Worm (Caenorhabditis elegans): ENCODE data around the gene F46B6.9.

F46B6.9 gene

DNA sequence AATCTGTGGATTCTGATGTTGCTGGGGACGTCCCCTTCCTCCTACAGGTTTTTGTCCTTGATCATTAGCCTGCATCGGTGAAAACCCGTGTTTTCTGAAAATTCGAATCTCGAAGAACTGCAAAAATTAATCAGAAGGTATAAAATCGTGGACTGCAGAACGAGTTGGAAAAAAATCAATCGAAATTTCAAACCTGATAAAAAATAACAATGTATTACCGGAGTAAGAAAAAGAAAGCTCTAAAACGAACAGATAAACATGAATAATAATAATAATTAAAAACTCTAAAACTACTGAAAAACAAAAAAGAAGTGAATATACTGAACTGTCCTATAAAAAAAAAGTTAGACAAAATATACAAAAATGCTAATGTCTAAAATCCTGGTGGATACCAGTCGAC is 13.7 kb upstream of the F46B6.9 start, which contains the start of gene F46B6.5:
F46B6.5 (minus strand) TSS at position 101 of the 400 bp plus-strand sequence.
- TF ChIP-seq attf-5 (GFP tag; optimal IDR thresholded peaks at IDR 0.05) (no peak), ztf-25 (GFP tag; IDR thresholded peaks at IDR 0.05) (0 out of 2 replicates have a peak, but pooled peaks have one; percentile 38), ceh-79 (tag; optimal IDR thresholded peaks at IDR 0.05) (no peak)

DNA sequence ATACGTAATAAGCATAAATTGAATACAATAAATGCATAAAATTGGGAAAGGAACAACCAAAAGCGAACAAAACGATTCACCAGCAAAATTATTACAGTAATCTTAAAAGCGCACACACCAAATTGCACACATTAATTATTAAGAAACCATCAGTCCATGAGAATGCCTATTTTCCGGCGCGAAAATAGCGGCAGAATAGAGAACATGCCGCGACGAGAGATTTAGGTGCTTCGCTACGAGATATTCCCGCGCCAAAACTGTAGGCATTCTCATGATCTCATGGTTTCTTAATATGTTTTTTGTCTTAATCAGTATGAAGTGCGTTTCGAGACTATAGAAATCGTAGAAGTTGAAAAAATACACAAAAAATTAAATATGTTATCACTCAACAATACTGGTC is 12.4 kb upstream of the F46B6.9 start:
- TF ChIP-seq madf-8 (GFP tag; conservative IDR thresholded peaks at IDR 0.05) (0 out of 2 replicates have a peak, but pooled peaks have one; percentile 21), T07F8.4 (tag; optimal IDR thresholded peaks at IDR 0.05) (no peak), dpl-1 (GFP tag; optimal IDR thresholded peaks at IDR 0.05) (peak; percentile 21), snpc-1.1 (tag; optimal IDR thresholded peaks at IDR 0.05; ENCODE audit: insufficient read depth) (no peak), efl-1 (GFP tag; optimal IDR thresholded peaks at IDR 0.05) (peak; percentile 56), ceh-91 (GFP tag; IDR thresholded peaks at IDR 0.05) (peak; percentile 50; the same call in 1 of the 2 replicates), lsl-1 (GFP tag; optimal IDR thresholded peaks at IDR 0.05) (peak; percentile 45), ceh-79 (tag; optimal IDR thresholded peaks at IDR 0.05) (no peak), madf-6 (GFP tag; IDR thresholded peaks at IDR 0.05) (peak; percentile 82), B0336.3 (GFP tag; IDR thresholded peaks at IDR 0.05) (no peak), mcd-1 (GFP tag; IDR thresholded peaks at IDR 0.05) (no peak), zim-3 (tag; optimal IDR thresholded peaks at IDR 0.05) (no peak), F33H1.4 (GFP tag; IDR thresholded peaks at IDR 0.05) (peak; percentile 6; the same call in 1 of the 2 replicates), xnd-1 (tag; optimal IDR thresholded peaks at IDR 0.05) (peak; percentile 49)

DNA sequence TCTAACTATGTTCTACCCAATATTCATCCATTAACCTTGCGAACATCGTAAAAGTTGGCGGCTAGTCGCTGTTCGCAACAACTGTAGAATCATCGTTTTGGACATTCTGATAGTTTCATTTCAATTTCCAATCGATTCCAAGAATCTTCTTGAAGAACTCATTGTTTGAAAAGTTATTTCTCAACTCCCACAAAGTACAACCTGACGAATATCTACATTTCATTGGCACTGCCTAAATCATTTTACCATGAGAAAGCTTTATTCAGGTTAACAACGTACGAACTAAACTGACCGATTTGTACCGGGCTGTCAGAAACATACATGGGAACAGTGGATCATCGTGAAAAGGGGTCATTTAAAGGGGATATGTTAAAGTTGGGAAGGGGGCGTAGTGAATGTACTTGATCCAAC is 9.9 kb upstream of the F46B6.9 start, which contains the start of gene F46B6.6:
F46B6.6 (minus strand) TSS at position 148 of the 411 bp plus-strand sequence.
- TF ChIP-seq Y95B8A.8 (GFP tag; IDR thresholded peaks at IDR 0.05) (no peak), repo-1 (tag; optimal IDR thresholded peaks at IDR 0.05) (peak; percentile 92), madf-10 (tag; optimal IDR thresholded peaks at IDR 0.05) (no peak), xnd-1 (tag; optimal IDR thresholded peaks at IDR 0.05) (no peak), ets-4 (GFP tag; optimal IDR thresholded peaks at IDR 0.05) (no peak), tbp1 (GFP tag; optimal IDR thresholded peaks at IDR 0.05) (peak; percentile 14), hsf-1 (GFP tag; IDR thresholded peaks at IDR 0.05) (peak; percentile 68), F22D6.2 (tag; optimal IDR thresholded peaks at IDR 0.05) (no peak), lsy-27 (tag; optimal IDR thresholded peaks at IDR 0.05; ENCODE audit: borderline replicate concordance, insufficient read depth) (no peak), snpc-1.1 (tag; optimal IDR thresholded peaks at IDR 0.05; ENCODE audit: insufficient read depth) (peak; percentile 11), ztf-3 (GFP tag; optimal IDR thresholded peaks at IDR 0.05) (peak; percentile 8), snpc-4 (GFP tag; optimal IDR thresholded peaks at IDR 0.05) (peak; percentile 33), snpc-4 (tag; optimal IDR thresholded peaks at IDR 0.05) (no peak), let-607 (tag; optimal IDR thresholded peaks at IDR 0.05) (peak in 1 of 2 experiments; percentile 41), mel-28 (tag; optimal IDR thresholded peaks at IDR 0.05; ENCODE audit: borderline replicate concordance) (no peak), tlf-1 (GFP tag; optimal IDR thresholded peaks at IDR 0.05) (peak; percentile 12), mxl-1 (tag; optimal IDR thresholded peaks at IDR 0.05) (no peak), F10E7.11 (tag; optimal IDR thresholded peaks at IDR 0.05) (peak; percentile 13), nhr-120 (GFP tag; IDR thresholded peaks at IDR 0.05) (no peak), attf-3 (GFP tag; conservative IDR thresholded peaks at IDR 0.05) (no peak), lin-26 (GFP tag; IDR thresholded peaks at IDR 0.05) (no peak; the same call in 1 of the 2 replicates), ceh-58 (GFP tag; IDR thresholded peaks at IDR 0.05) (no peak), ekl-4 (GFP tag; IDR thresholded peaks at IDR 0.05) (peak; percentile 50; the same call in 1 of the 2 replicates), nhr-27 (tag; optimal IDR thresholded peaks at IDR 0.05) (peak; percentile 22), ztf-18 (tag; optimal IDR thresholded peaks at IDR 0.05) (no peak), attf-6 (GFP tag; IDR thresholded peaks at IDR 0.05) (no peak), B0019.2 (GFP tag; conservative IDR thresholded peaks at IDR 0.05) (no peak), nhr-90 (tag; optimal IDR thresholded peaks at IDR 0.05) (no peak), lin-54 (GFP tag; optimal IDR thresholded peaks at IDR 0.05) (peak; percentile 21), bed-1 (GFP tag; IDR thresholded peaks at IDR 0.05) (no peak), F39B2.1 (GFP tag; IDR thresholded peaks at IDR 0.05) (no peak), C06A6.2 (GFP tag; conservative IDR thresholded peaks at IDR 0.05) (0 out of 2 replicates have a peak, but pooled peaks have one; percentile 10)

All from whole organism, young adult.